Worm (Caenorhabditis elegans) whole organism, late embryonic: Measurements from ENCODE around the gene nspg-10.

Experiments used
- C08G9.2 ChIP-seq: sonication (generic microtip); optimal IDR thresholded peaks from 2 replicates; lab custom pipeline; 2016; ENCODE audit warnings: mild to moderate bottlenecking, missing genetic modification characterization, moderate library complexity, missing compliant biosample characterization
- ceh-34 ChIP-seq: sonication (generic microtip); optimal IDR thresholded peaks from 2 replicates; lab custom pipeline; 2016; ENCODE audit warnings: mild to moderate bottlenecking, missing genetic modification characterization, missing compliant biosample characterization
- che-1 ChIP-seq: sonication (generic microtip); optimal IDR thresholded peaks from 2 replicates; lab custom pipeline; 2016; ENCODE audit warnings: mild to moderate bottlenecking, missing genetic modification characterization, missing compliant biosample characterization
- dve-1 ChIP-seq: sonication (generic microtip); optimal IDR thresholded peaks from 2 replicates; lab custom pipeline; 2017; ENCODE audit warnings: antibody characterized with exemption, mild to moderate bottlenecking, missing genetic modification characterization, missing compliant biosample characterization
- fax-1 ChIP-seq: sonication (generic microtip); optimal IDR thresholded peaks from 2 replicates; lab custom pipeline; 2016; ENCODE audit warnings: missing genotype, missing genetic modification characterization, missing compliant biosample characterization
- gmeb-2 ChIP-seq: sonication (generic microtip); optimal IDR thresholded peaks from 2 replicates; lab custom pipeline; 2016; ENCODE audit warnings: missing genetic modification characterization, inconsistent platforms, missing compliant biosample characterization
- hlh-15 ChIP-seq: sonication (generic microtip); optimal IDR thresholded peaks from 2 replicates; lab custom pipeline; 2016; ENCODE audit warnings: missing genetic modification characterization, missing compliant biosample characterization
- hlh-6 ChIP-seq: sonication (generic microtip); optimal IDR thresholded peaks from 2 replicates; lab custom pipeline; 2016; ENCODE audit warnings: missing genotype, missing genetic modification characterization, missing compliant biosample characterization
- lim-6 ChIP-seq: sonication (generic microtip); optimal IDR thresholded peaks from 2 replicates; lab custom pipeline; 2016; ENCODE audit warnings: missing genetic modification characterization, missing compliant biosample characterization
- pat-9 ChIP-seq: fragments of 200-800 bp; sonication (Bioruptor generic); optimal IDR thresholded peaks from 2 replicates; lab custom pipeline; 2018; ENCODE audit warnings: mild to moderate bottlenecking, missing genetic modification characterization, moderate library complexity, missing compliant biosample characterization
- sdc-2 ChIP-seq: sonication (generic microtip); optimal IDR thresholded peaks from 2 replicates; lab custom pipeline; 2016; ENCODE audit warnings: missing genotype, missing genetic modification characterization, missing compliant biosample characterization
- sox-4 ChIP-seq: sonication (generic microtip); optimal IDR thresholded peaks from 2 replicates; lab custom pipeline; 2017; ENCODE audit warnings: mild to moderate bottlenecking, missing genetic modification characterization, inconsistent platforms, missing compliant biosample characterization
- unc-55 ChIP-seq: sonication (generic microtip); optimal IDR thresholded peaks from 2 replicates; lab custom pipeline; 2017; ENCODE audit warnings: missing biosample characterization, missing genetic modification reagents, missing genetic modification characterization

The nspg-10 gene

DNA sequence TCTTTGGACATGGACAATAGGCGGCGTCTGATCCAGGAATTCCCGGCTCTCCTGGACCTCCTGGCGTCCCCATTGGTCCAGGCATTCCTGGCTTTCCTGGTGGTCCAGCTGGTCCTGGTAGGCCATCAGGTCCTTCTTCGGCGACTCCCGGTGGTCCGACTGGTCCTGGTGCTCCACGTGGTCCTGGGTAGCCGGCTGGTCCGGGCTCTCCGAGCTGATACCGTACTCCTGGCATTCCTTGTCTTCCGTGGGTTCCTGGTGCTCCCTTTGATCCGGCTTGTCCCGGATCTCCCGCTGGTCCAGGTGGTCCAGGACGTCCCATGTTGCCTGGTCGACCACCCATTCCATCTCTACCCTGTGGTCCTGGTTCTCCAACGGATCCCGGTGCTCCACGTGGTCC lies 50.4 kb downstream of the nspg-10 start:
- peak; percentile 34 for TF ChIP-seq ceh-34
- TF ChIP-seq sdc-2 (tag; lab: Kevin White, UChicago) = peak; percentile 53
- TF ChIP-seq hlh-6 (tag; lab: Kevin White, UChicago) = peak; percentile 64
- TF ChIP-seq sox-4 (tag; lab: Kevin White, UChicago) = no peak

DNA sequence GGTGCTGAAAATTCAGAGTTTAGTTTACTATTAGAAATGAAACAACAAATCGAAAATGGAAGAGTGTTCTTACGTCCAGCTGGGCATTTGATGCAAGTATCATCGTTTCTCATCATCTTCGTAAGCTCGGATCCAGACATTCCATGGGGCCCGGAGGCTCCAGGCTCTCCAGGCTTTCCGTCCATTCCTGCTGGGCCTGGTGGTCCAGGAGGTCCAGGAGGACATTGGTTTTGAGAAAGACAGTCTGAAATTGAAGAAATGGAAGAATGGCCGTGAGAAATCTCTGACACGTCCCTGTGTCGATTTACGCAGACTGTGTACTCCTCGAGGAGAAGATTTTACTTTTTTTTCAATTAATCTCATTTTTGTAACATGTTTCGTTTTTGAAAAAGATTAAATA lies 50.8 kb downstream of the nspg-10 start:
- no peak for TF ChIP-seq hlh-15
- TF ChIP-seq fax-1 (tag; lab: Kevin White, UChicago) = no peak
- TF ChIP-seq C08G9.2 = no peak
- TF ChIP-seq sdc-2 (tag; lab: Kevin White, UChicago) = no peak
- TF ChIP-seq unc-55 (GFP tag; lab: Kevin White, UChicago) = no peak
- TF ChIP-seq dve-1 (tag; lab: Kevin White, UChicago) = no peak
- no peak for TF ChIP-seq lim-6 (tag; lab: Kevin White, UChicago)
- no peak for TF ChIP-seq pat-9 (tag; lab: Kevin White, UChicago)
- no peak for TF ChIP-seq gmeb-2 (tag; lab: Kevin White, UChicago)
- TF ChIP-seq che-1 = no peak
- TF ChIP-seq, all 69 proteins: peak for 0
